Fruit fly (Drosophila melanogaster) whole organism, adult: Measurements from ENCODE around the gene CycG.

Experiments used
- CG12768 ChIP-seq: fragments of 200-800 bp; sonication (Bioruptor generic); optimal IDR thresholded peaks from 2 replicates; lab custom pipeline; 2017; ENCODE audit warnings: missing biosample characterization, missing genetic modification characterization, mild to moderate bottlenecking, moderate library complexity, missing genetic modification reagents
- CG7045 ChIP-seq: fragments of 200-800 bp; sonication (Bioruptor generic); optimal IDR thresholded peaks from 2 replicates; lab custom pipeline; 2017; ENCODE audit warnings: missing biosample characterization, mild to moderate bottlenecking, missing genetic modification characterization
- Clk ChIP-seq: fragments of 200-800 bp; sonication (Bioruptor generic); optimal IDR thresholded peaks from 2 replicates; lab custom pipeline; 2017; ENCODE audit warnings: missing biosample characterization, missing genetic modification characterization
- cic ChIP-seq: fragments of 200-800 bp; sonication (Bioruptor generic); optimal IDR thresholded peaks from 2 replicates; lab custom pipeline; 2017; ENCODE audit warnings: missing biosample characterization, mild to moderate bottlenecking, missing genetic modification characterization, moderate library complexity
- kay ChIP-seq: fragments of 200-800 bp; sonication (Bioruptor generic); peaks from one replicate; lab custom pipeline; 2016; ENCODE audit warnings: missing biosample characterization, missing genetic modification characterization, borderline replicate concordance

DNA sequence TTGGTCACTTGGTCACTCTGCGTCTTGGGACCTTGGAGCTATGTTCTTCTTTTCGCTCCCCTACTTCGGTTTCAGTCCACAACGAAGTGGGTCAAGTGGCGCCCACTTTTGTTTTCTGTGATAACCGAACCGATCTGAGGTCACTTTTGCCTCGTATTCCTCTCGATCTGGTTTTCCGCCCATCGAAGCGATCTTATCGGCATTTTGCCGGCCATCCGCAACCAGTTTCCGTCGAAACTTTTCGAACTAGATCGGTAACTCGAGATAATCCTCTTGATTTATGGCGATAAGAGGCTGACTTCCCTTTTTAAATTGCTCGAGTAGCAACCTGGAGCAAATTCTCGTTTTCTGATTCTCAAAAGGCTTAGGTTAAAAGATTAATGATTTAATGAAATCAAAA lies 47.9 kb downstream of the CycG start:
- no peak for TF ChIP-seq Clk (GFP tag; lab: Kevin White, UChicago)
- TF ChIP-seq CG7045 (GFP tag; lab: Kevin White, UChicago): no peak
- TF ChIP-seq CG12768 (GFP tag; lab: Kevin White, UChicago): no peak
- no peak for TF ChIP-seq kay
- TF ChIP-seq cic: no peak
